Fruit fly (Drosophila melanogaster) whole organism, embryonic: ENCODE data around the gene Cyp1.
A peak's percentile ranks its signal among the peaks of the same experiment; 100 is the strongest.

ENCODE experiments used
- CG1024 ChIP-seq: fragments of 200-800 bp; sonication (Bioruptor generic); IDR thresholded peaks from 2 replicates; pipeline ENCODE4 v1.3.6; 2022; ENCODE audit warnings: missing biosample characterization, missing genetic modification characterization
- CG10431 ChIP-seq: fragments of 200-800 bp; sonication (Bioruptor generic); optimal IDR thresholded peaks from 3 replicates; lab custom pipeline; 2018; ENCODE audit warnings: missing biosample characterization, mild to moderate bottlenecking, missing genetic modification characterization
- CG12071 ChIP-seq: fragments of 200-800 bp; sonication (Bioruptor generic); optimal IDR thresholded peaks from 3 replicates; lab custom pipeline; 2018; ENCODE audit warnings: missing biosample characterization, mild to moderate bottlenecking, missing genetic modification characterization
- CG12299 ChIP-seq: fragments of 200-800 bp; sonication (Bioruptor generic); optimal IDR thresholded peaks from 2 replicates; lab custom pipeline; 2018; ENCODE audit warnings: missing biosample characterization, mild to moderate bottlenecking, missing genetic modification characterization
- CG16813 ChIP-seq: fragments of 200-800 bp; sonication (Bioruptor generic); IDR thresholded peaks from 3 replicates; pipeline ENCODE4 v1.3.6; 2022; ENCODE audit warnings: missing biosample characterization, missing genetic modification characterization; ENCODE audit not compliant: partially characterized antibody
- CG1792 ChIP-seq: fragments of 200-800 bp; sonication (Bioruptor generic); optimal IDR thresholded peaks from 2 replicates; lab custom pipeline; 2016; ENCODE audit warnings: missing biosample characterization, missing genetic modification characterization
- CG31441 ChIP-seq: fragments of 200-800 bp; sonication (Bioruptor generic); IDR thresholded peaks from 2 replicates; pipeline ENCODE4 v1.3.6; 2022; ENCODE audit warnings: missing biosample characterization, missing genetic modification characterization
- CG34224 ChIP-seq: fragments of 200-800 bp; sonication (Bioruptor generic); IDR thresholded peaks from 3 replicates; pipeline ENCODE4 v1.3.6; 2022; ENCODE audit warnings: missing biosample characterization, missing genetic modification characterization; ENCODE audit not compliant: partially characterized antibody
- CG43689 ChIP-seq: fragments of 200-800 bp; sonication (Bioruptor generic); IDR thresholded peaks from 2 replicates; pipeline ENCODE4 v1.3.6; 2022; ENCODE audit warnings: missing biosample characterization, missing genetic modification characterization
- CG6254 ChIP-seq: fragments of 200-800 bp; sonication (Bioruptor generic); optimal IDR thresholded peaks from 3 replicates; lab custom pipeline; 2017; ENCODE audit warnings: mild to moderate bottlenecking, missing biosample characterization, missing genetic modification reagents, missing genetic modification characterization
- CG6689 ChIP-seq: fragments of 200-800 bp; sonication (Bioruptor generic); IDR thresholded peaks from 2 replicates; pipeline ENCODE4 v1.3.6; 2022; ENCODE audit warnings: missing biosample characterization, missing genetic modification characterization
- CG7987 ChIP-seq: fragments of 200-800 bp; sonication (Bioruptor generic); optimal IDR thresholded peaks from 2 replicates; lab custom pipeline; 2018; ENCODE audit warnings: missing biosample characterization, mild to moderate bottlenecking, missing genetic modification characterization, moderate library complexity
- CG8290 ChIP-seq, 3 experiments: fragments of 200-800 bp; sonication (Bioruptor generic); optimal IDR thresholded peaks; 2 replicates each; lab custom pipeline; 2016 to 2019; ENCODE audit warnings: missing biosample characterization in 3 of 3, missing genetic modification characterization in 3 of 3, mild to moderate bottlenecking in 2 of 3, moderate library complexity in 1 of 3
- CG8765 ChIP-seq: fragments of 200-800 bp; sonication (Bioruptor generic); IDR thresholded peaks from 2 replicates; pipeline ENCODE4 v1.3.6; 2022; ENCODE audit warnings: missing biosample characterization, missing genetic modification characterization
- CG9215 ChIP-seq: fragments of 200-800 bp; sonication (Bioruptor generic); IDR thresholded peaks from 2 replicates; pipeline ENCODE4 v1.3.6; 2022; ENCODE audit warnings: missing biosample characterization, missing genetic modification characterization
- CG9727 ChIP-seq: fragments of 200-800 bp; sonication (Bioruptor generic); optimal IDR thresholded peaks from 3 replicates; lab custom pipeline; 2017; ENCODE audit warnings: missing biosample characterization, mild to moderate bottlenecking, missing genetic modification characterization
- Dad ChIP-seq: fragments of 200-800 bp; sonication (Bioruptor generic); optimal IDR thresholded peaks from 3 replicates; lab custom pipeline; 2016; ENCODE audit warnings: missing biosample characterization, missing genetic modification characterization
- HLH3B ChIP-seq: fragments of 200-800 bp; sonication (Bioruptor generic); IDR thresholded peaks from 2 replicates; pipeline ENCODE4 v1.3.6; 2022; ENCODE audit warnings: missing biosample characterization, missing genetic modification characterization
- Hey ChIP-seq: fragments of 200-800 bp; sonication (Bioruptor generic); optimal IDR thresholded peaks from 3 replicates; lab custom pipeline; 2018; ENCODE audit warnings: missing biosample characterization, mild to moderate bottlenecking, missing genetic modification characterization
- Hr78 ChIP-seq, 2 experiments: fragments of 200-800 bp in 1 of 2; fragments of >200 bp in 1 of 2; sonication (Bioruptor generic) in 1 of 2; optimal IDR thresholded peaks; 2 replicates each; lab custom pipeline; 2017 to 2019; ENCODE audit warnings: missing biosample characterization in 2 of 2, missing genetic modification characterization in 2 of 2, mild to moderate bottlenecking in 1 of 2, moderate library complexity in 1 of 2
- Jarid2 ChIP-seq: fragments of 200-800 bp; sonication (Bioruptor generic); optimal IDR thresholded peaks from 3 replicates; lab custom pipeline; 2017; ENCODE audit warnings: mild to moderate bottlenecking, missing biosample characterization, missing genetic modification reagents, missing genetic modification characterization
- MBD-R2 ChIP-seq: fragments of 200-800 bp; sonication (Bioruptor generic); IDR thresholded peaks from 2 replicates; pipeline ENCODE4 v1.3.6; 2022; ENCODE audit warnings: missing biosample characterization, missing genetic modification characterization
- Rx ChIP-seq: fragments of 200-800 bp; sonication (Bioruptor generic); IDR thresholded peaks from 2 replicates; pipeline ENCODE4 v1.3.6; 2022; ENCODE audit warnings: missing biosample characterization, missing genetic modification characterization
- Trl ChIP-seq, 3 experiments: fragments of >200 bp in 2 of 3; fragments of 200-800 bp in 1 of 3; sonication (Bioruptor generic) in 1 of 3; optimal IDR thresholded peaks; 2 replicates in 1 of 3; 3 replicates in 2 of 3; lab custom pipeline; 2016 to 2017; ENCODE audit warnings: missing biosample characterization in 1 of 3, missing genetic modification characterization in 1 of 3
- Usf ChIP-seq: fragments of 200-800 bp; sonication (Bioruptor generic); optimal IDR thresholded peaks from 2 replicates; lab custom pipeline; 2017; ENCODE audit warnings: missing genotype, missing biosample characterization, missing genetic modification characterization
- Vsx1 ChIP-seq: fragments of 200-800 bp; sonication (Bioruptor generic); optimal IDR thresholded peaks from 2 replicates; lab custom pipeline; 2017; ENCODE audit warnings: missing biosample characterization, mild to moderate bottlenecking, missing genetic modification characterization, missing genetic modification reagents
- Xbp1 ChIP-seq: fragments of 200-800 bp; sonication (Bioruptor generic); optimal IDR thresholded peaks from 3 replicates; lab custom pipeline; 2016; ENCODE audit warnings: missing biosample characterization, mild to moderate bottlenecking, missing genetic modification characterization
- Xrp1 ChIP-seq: fragments of 200-800 bp; sonication (Bioruptor generic); IDR thresholded peaks from 2 replicates; pipeline ENCODE4 v1.3.6; 2022; ENCODE audit warnings: missing biosample characterization, missing genetic modification characterization
- aop ChIP-seq: fragments of 200-800 bp; sonication (Bioruptor generic); IDR thresholded peaks from 2 replicates; pipeline ENCODE4 v1.3.6; 2022; ENCODE audit warnings: missing biosample characterization, missing genetic modification characterization
- ara ChIP-seq: fragments of 200-800 bp; sonication (Bioruptor generic); IDR thresholded peaks from 2 replicates; pipeline ENCODE4 v1.3.6; 2022; ENCODE audit warnings: missing biosample characterization, missing genetic modification characterization
- bab2 ChIP-seq: fragments of 200-800 bp; sonication (Bioruptor generic); optimal IDR thresholded peaks from 2 replicates; lab custom pipeline; 2016; ENCODE audit warnings: missing biosample characterization, missing genetic modification characterization
- bigmax ChIP-seq: fragments of 200-800 bp; sonication (Bioruptor generic); optimal IDR thresholded peaks from 2 replicates; lab custom pipeline; 2018; ENCODE audit warnings: missing biosample characterization, mild to moderate bottlenecking, missing genetic modification characterization
- cato ChIP-seq: fragments of 200-800 bp; sonication (Bioruptor generic); optimal IDR thresholded peaks from 2 replicates; lab custom pipeline; 2016; ENCODE audit warnings: missing biosample characterization, missing genetic modification characterization, borderline replicate concordance
- ems ChIP-seq: fragments of 200-800 bp; sonication (Bioruptor generic); optimal IDR thresholded peaks from 3 replicates; lab custom pipeline; 2016; ENCODE audit warnings: missing biosample characterization, missing genetic modification characterization
- eve ChIP-seq, 2 experiments: fragments of >200 bp; optimal IDR thresholded peaks; 2 replicates each; lab custom pipeline; 2017; ENCODE audit warnings: missing biosample characterization in 2 of 2, missing genetic modification characterization in 2 of 2
- fd102C ChIP-seq: fragments of 200-800 bp; sonication (Bioruptor generic); optimal IDR thresholded peaks from 2 replicates; lab custom pipeline; 2018; ENCODE audit warnings: missing biosample characterization, mild to moderate bottlenecking, missing genetic modification characterization, moderate library complexity
- fru ChIP-seq: fragments of >200 bp; optimal IDR thresholded peaks from 2 replicates; lab custom pipeline; 2017
- hth ChIP-seq: fragments of >200 bp; optimal IDR thresholded peaks from 2 replicates; lab custom pipeline; 2017; ENCODE audit warnings: inconsistent platforms
- insv ChIP-seq, 2 experiments: fragments of 200-800 bp; sonication (Bioruptor generic); optimal IDR thresholded peaks; 3 replicates each; lab custom pipeline; 2016 to 2018; ENCODE audit warnings: missing biosample characterization in 2 of 2, missing genetic modification characterization in 2 of 2
- mirr ChIP-seq: fragments of 200-800 bp; sonication (Bioruptor generic); optimal IDR thresholded peaks from 3 replicates; lab custom pipeline; 2018; ENCODE audit warnings: missing biosample characterization, mild to moderate bottlenecking, missing genetic modification characterization
- pnt ChIP-seq: fragments of 200-800 bp; sonication (Bioruptor generic); optimal IDR thresholded peaks from 3 replicates; lab custom pipeline; 2016; ENCODE audit warnings: missing biosample characterization, missing genetic modification characterization
- psq ChIP-seq: fragments of 200-800 bp; sonication (Bioruptor generic); optimal IDR thresholded peaks from 2 replicates; lab custom pipeline; 2017; ENCODE audit warnings: missing biosample characterization, missing genetic modification characterization
- sd ChIP-seq: fragments of 200-800 bp; sonication (Bioruptor generic); optimal IDR thresholded peaks from 3 replicates; lab custom pipeline; 2018; ENCODE audit warnings: missing biosample characterization, mild to moderate bottlenecking, missing genetic modification characterization, moderate library complexity
- sens ChIP-seq: fragments of 200-800 bp; sonication (Bioruptor generic); peaks from one replicate; lab custom pipeline; 2016; ENCODE audit warnings: missing biosample characterization, missing genetic modification characterization
- sima ChIP-seq: fragments of 200-800 bp; sonication (Bioruptor generic); optimal IDR thresholded peaks from 2 replicates; lab custom pipeline; 2016; ENCODE audit warnings: missing biosample characterization, missing genetic modification characterization
- slou ChIP-seq: fragments of 200-800 bp; sonication (Bioruptor generic); optimal IDR thresholded peaks from 3 replicates; lab custom pipeline; 2016; ENCODE audit warnings: missing biosample characterization, missing genetic modification characterization
- sob ChIP-seq: fragments of 200-800 bp; sonication (Bioruptor generic); IDR thresholded peaks from 2 replicates; pipeline ENCODE4 v1.3.6; 2022; ENCODE audit warnings: missing biosample characterization, missing genetic modification characterization
- tio ChIP-seq: fragments of 200-800 bp; sonication (Bioruptor generic); optimal IDR thresholded peaks from 2 replicates; lab custom pipeline; 2017; ENCODE audit warnings: missing biosample characterization, missing genetic modification characterization, inconsistent platforms
- ttk ChIP-seq: fragments of 200-800 bp; sonication (Bioruptor generic); IDR thresholded peaks from 2 replicates; pipeline ENCODE4 v2.1.2; 2022; ENCODE audit warnings: missing biosample characterization, missing genetic modification characterization
- vvl ChIP-seq: fragments of 200-800 bp; sonication (Bioruptor generic); IDR thresholded peaks from 2 replicates; pipeline ENCODE4 v1.3.6; 2022; ENCODE audit warnings: missing biosample characterization, missing genetic modification characterization

Cyp1 gene

dm6 chrX:16320197-16320921, at the start of gene Cyp1:
Gene Cyp1, minus strand, starts transcription at chrX:16320370.
- TF ChIP-seq sens (GFP tag; lab: Kevin White, UChicago) (peak; percentile 88), Usf (no peak), insv (GFP tag; optimal IDR thresholded peaks at IDR 0.05; lab: Kevin White, UChicago) (no peak), ara (GFP tag; lab: Robert Waterston, UW) (no peak; the same call in 1 of the 2 replicates), CG12299 (tag; lab: Kevin White, UChicago) (no peak), pnt (GFP tag; lab: Kevin White, UChicago) (no peak), CG43689 (no peak), CG8290 (GFP tag; optimal IDR thresholded peaks at IDR 0.05; lab: Kevin White, UChicago) (peak; percentile 24), CG8290 (tag; optimal IDR thresholded peaks at IDR 0.05; lab: Kevin White, UChicago) (peak; percentile 0 to 80), CG9727 (peak; percentile 47), CG1792 (no peak), Rx (no peak), ems (GFP tag; lab: Kevin White, UChicago) (no peak), CG7987 (GFP tag; lab: Kevin White, UChicago) (peak; percentile 20), Xrp1 (GFP tag; lab: Robert Waterston, UW) (peak; percentile 44; the same call in 1 of the 2 replicates), slou (GFP tag; lab: Kevin White, UChicago) (no peak), psq (no peak), hth (no peak), CG9215 (GFP tag; lab: Robert Waterston, UW) (peak; percentile 21; the same call in 1 of the 2 replicates), CG1024 (GFP tag; lab: Robert Waterston, UW) (peak; percentile 79), CG10431 (no peak), Dad (GFP tag; lab: Kevin White, UChicago) (no peak), Hr78 (GFP tag; optimal IDR thresholded peaks at IDR 0.05; lab: Kevin White, UChicago) (no peak), Xbp1 (peak; percentile 34), CG16813 (GFP tag; lab: Robert Waterston, UW) (peak; percentile 80), Jarid2 (no peak), ttk (GFP tag; lab: Robert Waterston, UW) (no peak), CG34224 (peak; percentile 74), CG6254 (GFP tag; lab: Kevin White, UChicago) (no peak), aop (GFP tag; lab: Robert Waterston, UW) (no peak), CG12071 (no peak), fd102C (GFP tag; lab: Kevin White, UChicago) (no peak), MBD-R2 (GFP tag; lab: Robert Waterston, UW) (peak; percentile 52), sd (no peak), sob (peak; percentile 69; the same call in 1 of the 2 replicates), bab2 (no peak), bigmax (GFP tag; lab: Kevin White, UChicago) (peak; percentile 80), HLH3B (GFP tag; lab: Robert Waterston, UW) (peak; percentile 19; the same call in 1 of the 2 replicates), fru (no peak), mirr (peak; percentile 25), CG6689 (peak; percentile 41; the same call in 1 of the 2 replicates), eve (GFP tag; optimal IDR thresholded peaks at IDR 0.05; lab: Kevin White, UChicago) (no peak), Vsx1 (GFP tag; lab: Kevin White, UChicago) (no peak), Trl (optimal IDR thresholded peaks at IDR 0.05; lab: Kevin White, UChicago) (no peak), Trl (GFP tag; optimal IDR thresholded peaks at IDR 0.05; lab: Kevin White, UChicago) (no peak), cato (no peak), sima (no peak), Hey (no peak), tio (GFP tag; lab: Kevin White, UChicago) (no peak), CG8765 (GFP tag; lab: Robert Waterston, UW) (peak; percentile 28; the same call in 1 of the 2 replicates), CG31441 (GFP tag; lab: Robert Waterston, UW) (peak; percentile 99), vvl (GFP tag; lab: Robert Waterston, UW) (peak; percentile 55)
